Worm (Caenorhabditis elegans) whole organism, midembryonic: ENCODE measurements around the gene ZC404.16.

ENCODE experiments used
- flt-1 ChIP-seq: fragments of 200-800 bp; sonication (Bioruptor generic); IDR thresholded peaks from 2 replicates; pipeline ENCODE4 v1.3.6; 2022; ENCODE audit warnings: missing genetic modification characterization, missing compliant biosample characterization
- tab-1 ChIP-seq: fragments of 200-800 bp; sonication (Bioruptor generic); IDR thresholded peaks from 2 replicates; pipeline ENCODE4 v1.3.6; 2022; ENCODE audit warnings: missing genetic modification characterization, missing compliant biosample characterization

ce11 chrV:6762361-6762760 is 11.3 kb downstream of the ZC404.16 start, which contains the start of gene T25F10.4:
- TF ChIP-seq tab-1 (GFP tag; lab: Robert Waterston, UW): no peak
- TF ChIP-seq flt-1 (GFP tag; lab: Robert Waterston, UW): no peak
